Fruit fly (Drosophila melanogaster) whole organism, embryonic: ENCODE results near the gene eIF3l.
A peak's percentile ranks its signal among the peaks of the same experiment; 100 is the strongest.

Experiments used
- CG11085 ChIP-seq: fragments of 200-800 bp; sonication (Bioruptor generic); IDR thresholded peaks from 2 replicates; pipeline ENCODE4 v1.3.6; 2022; ENCODE audit warnings: missing biosample characterization, missing genetic modification characterization
- CG11398 ChIP-seq: fragments of 200-800 bp; sonication (Bioruptor generic); optimal IDR thresholded peaks from 2 replicates; lab custom pipeline; 2016; ENCODE audit warnings: missing biosample characterization, missing genetic modification characterization
- CG13894 ChIP-seq: fragments of 200-800 bp; sonication (Bioruptor generic); optimal IDR thresholded peaks from 3 replicates; lab custom pipeline; 2018; ENCODE audit warnings: missing biosample characterization, mild to moderate bottlenecking, missing genetic modification characterization, moderate library complexity
- CG14050 ChIP-seq: fragments of 200-800 bp; sonication (Bioruptor generic); IDR thresholded peaks from 3 replicates; pipeline ENCODE4 v1.3.6; 2022; ENCODE audit warnings: missing biosample characterization, missing genetic modification characterization
- CG14441 ChIP-seq: fragments of 200-800 bp; sonication (Bioruptor generic); IDR thresholded peaks from 2 replicates; pipeline ENCODE4 v1.3.6; 2022; ENCODE audit warnings: missing biosample characterization, missing genetic modification characterization
- CG16779 ChIP-seq: fragments of 200-800 bp; sonication (Bioruptor generic); IDR thresholded peaks from 2 replicates; pipeline ENCODE4 v1.3.6; 2022; ENCODE audit warnings: missing biosample characterization, missing genetic modification characterization
- CG16863 ChIP-seq: fragments of 200-800 bp; sonication (Bioruptor generic); optimal IDR thresholded peaks from 3 replicates; lab custom pipeline; 2016; ENCODE audit warnings: missing biosample characterization, missing genetic modification characterization
- CG17361 ChIP-seq: fragments of 200-800 bp; sonication (Bioruptor generic); IDR thresholded peaks from 3 replicates; pipeline ENCODE4 v1.3.6; 2022; ENCODE audit warnings: missing biosample characterization, missing genetic modification characterization
- CG17829 ChIP-seq: fragments of 200-800 bp; optimal IDR thresholded peaks from 2 replicates; lab custom pipeline; 2019; ENCODE audit warnings: missing biosample characterization, mild to moderate bottlenecking, missing genetic modification characterization, moderate library complexity
- CG2875 ChIP-seq: fragments of 200-800 bp; sonication (Bioruptor generic); optimal IDR thresholded peaks from 2 replicates; lab custom pipeline; 2017; ENCODE audit warnings: missing biosample characterization, mild to moderate bottlenecking, missing genetic modification characterization, missing genetic modification reagents
- CG30403 ChIP-seq: fragments of 200-800 bp; sonication (Bioruptor generic); optimal IDR thresholded peaks from 3 replicates; lab custom pipeline; 2016; ENCODE audit warnings: missing biosample characterization, missing genetic modification characterization
- CG4404 ChIP-seq: fragments of 200-800 bp; sonication (Bioruptor generic); IDR thresholded peaks from 2 replicates; pipeline ENCODE4 v1.3.6; 2022; ENCODE audit warnings: missing biosample characterization, missing genetic modification characterization
- CG6272 ChIP-seq: fragments of 200-800 bp; sonication (Bioruptor generic); IDR thresholded peaks from 2 replicates; pipeline ENCODE4 v1.3.6; 2022; ENCODE audit warnings: missing biosample characterization, missing genetic modification characterization
- CG6654 ChIP-seq: fragments of 200-800 bp; sonication (Bioruptor generic); optimal IDR thresholded peaks from 2 replicates; lab custom pipeline; 2017; ENCODE audit warnings: missing biosample characterization, mild to moderate bottlenecking, missing genetic modification characterization
- CG7556 ChIP-seq: fragments of 200-800 bp; sonication (Bioruptor generic); optimal IDR thresholded peaks from 2 replicates; lab custom pipeline; 2017; ENCODE audit warnings: missing biosample characterization, mild to moderate bottlenecking, missing genetic modification characterization
- CG7745 ChIP-seq: fragments of 200-800 bp; sonication (Bioruptor generic); optimal IDR thresholded peaks from 2 replicates; lab custom pipeline; 2018; ENCODE audit warnings: missing biosample characterization, mild to moderate bottlenecking, missing genetic modification characterization, moderate library complexity
- CG7839 ChIP-seq: fragments of 200-800 bp; sonication (Bioruptor generic); optimal IDR thresholded peaks from 3 replicates; lab custom pipeline; 2018; ENCODE audit warnings: missing biosample characterization, mild to moderate bottlenecking, missing genetic modification characterization, moderate library complexity
- CkIIα-i1 ChIP-seq: fragments of 200-800 bp; sonication (Bioruptor generic); IDR thresholded peaks from 2 replicates; pipeline ENCODE4 v1.3.6; 2022; ENCODE audit warnings: missing biosample characterization, missing genetic modification characterization
- CrebB ChIP-seq: fragments of 200-800 bp; sonication (Bioruptor generic); optimal IDR thresholded peaks from 3 replicates; lab custom pipeline; 2018; ENCODE audit warnings: missing biosample characterization, mild to moderate bottlenecking, missing genetic modification characterization
- E2f1 ChIP-seq: fragments of 200-800 bp; sonication (Bioruptor generic); IDR thresholded peaks from 2 replicates; pipeline ENCODE4 v1.3.6; 2022; ENCODE audit warnings: missing biosample characterization, missing genetic modification characterization
- E2f2 ChIP-seq: fragments of 200-800 bp; sonication (Bioruptor generic); IDR thresholded peaks from 2 replicates; pipeline ENCODE4 v1.3.6; 2022; ENCODE audit warnings: missing biosample characterization, missing genetic modification characterization
- ERR ChIP-seq: fragments of 200-800 bp; sonication (Bioruptor generic); optimal IDR thresholded peaks from 2 replicates; lab custom pipeline; 2016; ENCODE audit warnings: missing biosample characterization, missing genetic modification characterization
- Hmr ChIP-seq: fragments of 200-800 bp; sonication (Bioruptor generic); optimal IDR thresholded peaks from 3 replicates; lab custom pipeline; 2017; ENCODE audit warnings: mild to moderate bottlenecking, missing biosample characterization, missing genetic modification reagents, missing genetic modification characterization
- amos ChIP-seq: fragments of 200-800 bp; sonication (Bioruptor generic); IDR thresholded peaks from 2 replicates; pipeline ENCODE4 v1.3.6; 2022; ENCODE audit warnings: missing biosample characterization, missing genetic modification characterization; ENCODE audit not compliant: partially characterized antibody
- bigmax ChIP-seq: fragments of 200-800 bp; sonication (Bioruptor generic); optimal IDR thresholded peaks from 2 replicates; lab custom pipeline; 2018; ENCODE audit warnings: missing biosample characterization, mild to moderate bottlenecking, missing genetic modification characterization
- ci ChIP-seq: fragments of 200-800 bp; sonication (Bioruptor generic); IDR thresholded peaks from 3 replicates; pipeline ENCODE4 v1.3.6; 2022; ENCODE audit warnings: missing biosample characterization, missing genetic modification characterization
- dan ChIP-seq: fragments of 200-800 bp; sonication (Bioruptor generic); IDR thresholded peaks from 2 replicates; pipeline ENCODE4 v1.3.6; 2022; ENCODE audit warnings: missing biosample characterization, missing genetic modification characterization
- dimm ChIP-seq: fragments of 200-800 bp; sonication (Bioruptor generic); IDR thresholded peaks from 2 replicates; pipeline ENCODE4 v1.3.6; 2022; ENCODE audit warnings: missing biosample characterization, missing genetic modification characterization
- dm ChIP-seq: fragments of 200-800 bp; sonication (Bioruptor generic); optimal IDR thresholded peaks from 3 replicates; lab custom pipeline; 2016; ENCODE audit warnings: missing biosample characterization, missing genetic modification characterization
- fd102C ChIP-seq: fragments of 200-800 bp; sonication (Bioruptor generic); optimal IDR thresholded peaks from 2 replicates; lab custom pipeline; 2018; ENCODE audit warnings: missing biosample characterization, mild to moderate bottlenecking, missing genetic modification characterization, moderate library complexity
- fd3F ChIP-seq: fragments of 200-800 bp; sonication (Bioruptor generic); optimal IDR thresholded peaks from 2 replicates; lab custom pipeline; 2018; ENCODE audit warnings: missing biosample characterization, mild to moderate bottlenecking, missing genetic modification characterization, moderate library complexity
- fd64A ChIP-seq: fragments of 200-800 bp; sonication (Bioruptor generic); optimal IDR thresholded peaks from 3 replicates; lab custom pipeline; 2018; ENCODE audit warnings: missing biosample characterization, mild to moderate bottlenecking, missing genetic modification characterization
- gce ChIP-seq: fragments of 200-800 bp; sonication (Bioruptor generic); IDR thresholded peaks from 3 replicates; pipeline ENCODE4 v1.3.6; 2022; ENCODE audit warnings: missing biosample characterization, missing genetic modification characterization
- gsb-n ChIP-seq: fragments of 200-800 bp; sonication (Bioruptor generic); optimal IDR thresholded peaks from 3 replicates; lab custom pipeline; 2018; ENCODE audit warnings: missing biosample characterization, mild to moderate bottlenecking, missing genetic modification characterization
- gt ChIP-seq: fragments of 200-800 bp; sonication (Bioruptor generic); IDR thresholded peaks from 2 replicates; pipeline ENCODE4 v1.3.6; 2022; ENCODE audit warnings: missing biosample characterization, missing genetic modification characterization
- her ChIP-seq: fragments of 200-800 bp; sonication (Bioruptor generic); optimal IDR thresholded peaks from 2 replicates; lab custom pipeline; 2016; ENCODE audit warnings: missing biosample characterization, missing genetic modification characterization
- inv ChIP-seq: fragments of 200-800 bp; sonication (Bioruptor generic); IDR thresholded peaks from 2 replicates; pipeline ENCODE4 v1.3.6; 2022; ENCODE audit warnings: missing biosample characterization, missing genetic modification characterization; ENCODE audit not compliant: partially characterized antibody
- lilli ChIP-seq: fragments of 200-800 bp; sonication (Bioruptor generic); optimal IDR thresholded peaks from 3 replicates; lab custom pipeline; 2016; ENCODE audit warnings: missing biosample characterization, missing genetic modification characterization
- odd ChIP-seq: fragments of 200-800 bp; sonication (Bioruptor generic); optimal IDR thresholded peaks from 2 replicates; lab custom pipeline; 2017; ENCODE audit warnings: missing biosample characterization, mild to moderate bottlenecking, missing genetic modification characterization
- org-1 ChIP-seq: fragments of 200-800 bp; sonication (Bioruptor generic); optimal IDR thresholded peaks from 2 replicates; lab custom pipeline; 2017; ENCODE audit warnings: missing biosample characterization, missing genetic modification characterization
- p53 ChIP-seq: fragments of 200-800 bp; sonication (Bioruptor generic); optimal IDR thresholded peaks from 2 replicates; lab custom pipeline; 2016; ENCODE audit warnings: missing biosample characterization, missing genetic modification characterization
- phol ChIP-seq: fragments of 200-800 bp; sonication (Bioruptor generic); optimal IDR thresholded peaks from 3 replicates; lab custom pipeline; 2018; ENCODE audit warnings: missing biosample characterization, mild to moderate bottlenecking, missing genetic modification characterization, moderate library complexity
- pita ChIP-seq: fragments of 200-800 bp; sonication (Bioruptor generic); optimal IDR thresholded peaks from 2 replicates; lab custom pipeline; 2017; ENCODE audit warnings: missing biosample characterization, mild to moderate bottlenecking, missing genetic modification characterization
- prd ChIP-seq, 3 experiments: fragments of >200 bp in 2 of 3; fragments of 200-800 bp in 1 of 3; sonication (Bioruptor generic) in 1 of 3; optimal IDR thresholded peaks in 2 of 3; IDR thresholded peaks in 1 of 3; 2 replicates in 2 of 3; 3 replicates in 1 of 3; pipeline versions ENCODE4 v1.3.6 to Lab custom; 2017 to 2022; ENCODE audit warnings: missing biosample characterization in 1 of 3, missing genetic modification characterization in 1 of 3
- pzg ChIP-seq: fragments of 200-800 bp; sonication (Bioruptor generic); optimal IDR thresholded peaks from 3 replicates; lab custom pipeline; 2018; ENCODE audit warnings: missing biosample characterization, mild to moderate bottlenecking, missing genetic modification characterization, moderate library complexity
- ssp ChIP-seq: fragments of 200-800 bp; sonication (Bioruptor generic); IDR thresholded peaks from 2 replicates; pipeline ENCODE4 v1.3.6; 2022; ENCODE audit warnings: missing biosample characterization, missing genetic modification characterization
- toy ChIP-seq: fragments of 200-800 bp; sonication (Bioruptor generic); IDR thresholded peaks from 2 replicates; pipeline ENCODE4 v1.3.6; 2022; ENCODE audit warnings: missing biosample characterization, missing genetic modification characterization
- wor ChIP-seq: fragments of 200-800 bp; sonication (Bioruptor generic); IDR thresholded peaks from 2 replicates; pipeline ENCODE4 v1.3.6; 2022; ENCODE audit warnings: missing biosample characterization, missing genetic modification characterization
- z ChIP-seq: fragments of 200-800 bp; sonication (Bioruptor generic); IDR thresholded peaks from 3 replicates; pipeline ENCODE4 v1.3.6; 2022; ENCODE audit warnings: missing biosample characterization, missing genetic modification characterization

Gene eIF3l

DNA sequence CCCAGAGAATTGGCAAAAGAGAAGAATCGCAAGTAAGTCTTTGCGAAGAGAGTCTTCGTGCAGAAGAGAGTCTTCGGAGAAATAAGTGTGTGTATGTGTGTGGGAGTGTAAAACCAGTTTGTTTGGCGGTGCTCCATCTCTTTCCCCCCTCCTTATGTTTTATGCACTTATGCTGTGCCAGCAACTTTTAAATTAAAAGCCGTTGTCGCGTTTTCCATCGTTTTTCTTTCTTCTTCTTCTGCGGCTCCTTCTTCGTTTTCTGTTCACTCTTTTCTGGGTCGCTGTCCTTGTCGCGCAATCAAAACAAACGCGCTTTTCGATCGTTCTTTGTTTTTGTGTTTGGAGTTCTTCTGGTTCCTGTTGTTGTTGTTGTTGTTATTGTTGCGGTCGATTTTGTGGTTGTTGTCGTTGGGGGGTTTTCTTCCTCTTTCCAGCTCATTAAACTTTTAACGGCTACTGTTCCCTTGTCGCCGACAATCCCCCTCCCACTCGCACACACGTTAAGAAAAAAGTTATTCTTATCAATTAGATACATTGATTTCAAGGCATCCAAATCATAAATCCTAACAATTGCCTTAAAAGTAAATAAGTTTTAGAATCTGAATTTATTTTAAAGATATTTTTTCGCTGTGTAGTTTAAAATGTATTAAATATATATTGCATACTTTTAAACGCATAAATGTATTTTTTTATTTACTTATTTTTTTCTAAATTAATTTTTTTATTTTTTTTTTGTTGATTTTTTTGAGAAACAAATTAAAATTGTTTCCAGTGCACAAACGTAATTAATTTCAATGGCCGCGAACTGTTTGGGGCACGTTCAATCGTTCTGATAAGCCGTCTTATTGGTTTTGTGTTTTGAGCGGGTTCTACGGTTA is 34.6 kb downstream of the eIF3l start (continued):
- TF ChIP-seq CG7556 (GFP tag; lab: Kevin White, UChicago) (peak; percentile 89), CG4404 (GFP tag; lab: Robert Waterston, UW) (no peak; the same call in 1 of the 2 replicates), dimm (GFP tag; lab: Robert Waterston, UW) (no peak), CG14441 (GFP tag; lab: Robert Waterston, UW) (peak; percentile 34; the same call in 1 of the 2 replicates), CG6654 (GFP tag; lab: Kevin White, UChicago) (peak; percentile 29), CG13894 (no peak), org-1 (GFP tag; lab: Kevin White, UChicago) (peak; percentile 49), wor (GFP tag; lab: Robert Waterston, UW) (peak; percentile 66), CrebB (tag; lab: Kevin White, UChicago) (peak; percentile 45), prd (optimal IDR thresholded peaks at IDR 0.05; lab: Kevin White, UChicago) (no peak), prd (GFP tag; IDR thresholded peaks at IDR 0.05; lab: Robert Waterston, UW) (peak; percentile 71), CG6272 (GFP tag; lab: Robert Waterston, UW) (no peak), CG7745 (tag; lab: Kevin White, UChicago) (no peak), CG17829 (tag; lab: Kevin White, UChicago) (peak; percentile 96), CG7839 (peak; percentile 94), E2f2 (GFP tag; lab: Robert Waterston, UW) (peak; percentile 50; the same call in 1 of the 2 replicates), dan (GFP tag; lab: Robert Waterston, UW) (no peak), odd (GFP tag; lab: Kevin White, UChicago) (peak; percentile 81), CG11398 (GFP tag; lab: Kevin White, UChicago) (peak; percentile 36), CkIIα-i1 (GFP tag; lab: Robert Waterston, UW) (no peak), z (GFP tag; lab: Robert Waterston, UW) (no peak), bigmax (GFP tag; lab: Kevin White, UChicago) (no peak), ssp (GFP tag; lab: Robert Waterston, UW) (peak; percentile 88; the same call in 1 of the 2 replicates), fd64A (GFP tag; lab: Kevin White, UChicago) (no peak), CG30403 (peak; percentile 62), toy (no peak), lilli (GFP tag; lab: Kevin White, UChicago) (peak; percentile 36), fd102C (GFP tag; lab: Kevin White, UChicago) (no peak), CG2875 (GFP tag; lab: Kevin White, UChicago) (peak; percentile 64), pita (no peak), gsb-n (tag; lab: Kevin White, UChicago) (peak; percentile 88), p53 (no peak), CG17361 (GFP tag; lab: Robert Waterston, UW) (peak; percentile 98), amos (GFP tag; lab: Robert Waterston, UW) (no peak), CG14050 (GFP tag; lab: Robert Waterston, UW) (0 out of 3 replicates have a peak, but pooled peaks have one; percentile 23), CG16779 (GFP tag; lab: Robert Waterston, UW) (no peak), inv (GFP tag; lab: Robert Waterston, UW) (no peak), CG11085 (GFP tag; lab: Robert Waterston, UW) (no peak), ci (GFP tag; lab: Robert Waterston, UW) (no peak), CG16863 (GFP tag; lab: Kevin White, UChicago) (peak; percentile 14), pzg (no peak), phol (tag; lab: Kevin White, UChicago) (peak; percentile 92), her (GFP tag; lab: Kevin White, UChicago) (no peak), dm (GFP tag; lab: Kevin White, UChicago) (no peak), ERR (GFP tag; lab: Kevin White, UChicago) (no peak), gt (GFP tag; lab: Robert Waterston, UW) (no peak), Hmr (GFP tag; lab: Kevin White, UChicago) (no peak), E2f1 (GFP tag; lab: Robert Waterston, UW) (peak; percentile 82), gce (GFP tag; lab: Robert Waterston, UW) (peak; percentile 69; the same call in 2 of the 3 replicates), fd3F (GFP tag; lab: Kevin White, UChicago) (peak; percentile 81)
